Worm (Caenorhabditis elegans) whole organism, L3 larva: ENCODE results near the gene H11E01.3.

ENCODE experiments used
- ama-1 ChIP-seq: fragments of 150-350 bp; optimal IDR thresholded peaks from 2 replicates; lab custom pipeline; 2018
- fkh-10 ChIP-seq: sonication (generic microtip); optimal IDR thresholded peaks from 2 replicates; lab custom pipeline; 2017; ENCODE audit warnings: missing biosample characterization, missing genetic modification reagents, missing genetic modification characterization
- lin-39 ChIP-seq: fragments of 150-350 bp; optimal IDR thresholded peaks from 2 replicates; lab custom pipeline; 2018; ENCODE audit warnings: missing biosample characterization, missing genetic modification reagents, missing genetic modification characterization
- nhr-11 ChIP-seq: fragments of 150-350 bp; optimal IDR thresholded peaks from 2 replicates; lab custom pipeline; 2014; ENCODE audit warnings: missing biosample characterization, missing genetic modification characterization
- nhr-12 ChIP-seq: fragments of 150-350 bp; optimal IDR thresholded peaks from 2 replicates; lab custom pipeline; 2014; ENCODE audit warnings: missing biosample characterization, missing genetic modification characterization
- nhr-237 ChIP-seq: fragments of 150-350 bp; optimal IDR thresholded peaks from 2 replicates; lab custom pipeline; 2014; ENCODE audit warnings: missing biosample characterization, missing genetic modification characterization
- nhr-28 ChIP-seq: fragments of 150-350 bp; optimal IDR thresholded peaks from 2 replicates; lab custom pipeline; 2014; ENCODE audit warnings: missing biosample characterization, missing genetic modification characterization
- pha-4 ChIP-seq: fragments of 150-350 bp; optimal IDR thresholded peaks from 2 replicates; lab custom pipeline; 2014; ENCODE audit warnings: missing biosample characterization, missing genetic modification reagents, missing genetic modification characterization
- ztf-11 ChIP-seq: fragments of 150-350 bp; optimal IDR thresholded peaks from 2 replicates; lab custom pipeline; 2014; ENCODE audit warnings: missing biosample characterization, missing genetic modification characterization

- no peak for TF ChIP-seq nhr-237 (tag; lab: Kevin White, UChicago)
- no peak for TF ChIP-seq nhr-12 (tag; lab: Kevin White, UChicago)
- no peak for TF ChIP-seq fkh-10 (GFP tag; lab: Kevin White, UChicago)
- no peak for TF ChIP-seq pha-4 (tag; lab: Kevin White, UChicago)
- no peak for TF ChIP-seq ztf-11 (tag; lab: Kevin White, UChicago)
- TF ChIP-seq nhr-11 (tag; lab: Kevin White, UChicago) = no peak
- no peak for TF ChIP-seq lin-39 (tag; lab: Kevin White, UChicago)
- no peak for TF ChIP-seq ama-1 (lab: Kevin White, UChicago)
- TF ChIP-seq nhr-28 (tag; lab: Kevin White, UChicago) = no peak
Observed at ce11 chrX:1620678-1621449, 16.2 kb downstream of the H11E01.3 start, which contains the start of gene H11E01.2.
